Worm (Caenorhabditis elegans): ENCODE data around the gene C25E10.7.

DNA sequence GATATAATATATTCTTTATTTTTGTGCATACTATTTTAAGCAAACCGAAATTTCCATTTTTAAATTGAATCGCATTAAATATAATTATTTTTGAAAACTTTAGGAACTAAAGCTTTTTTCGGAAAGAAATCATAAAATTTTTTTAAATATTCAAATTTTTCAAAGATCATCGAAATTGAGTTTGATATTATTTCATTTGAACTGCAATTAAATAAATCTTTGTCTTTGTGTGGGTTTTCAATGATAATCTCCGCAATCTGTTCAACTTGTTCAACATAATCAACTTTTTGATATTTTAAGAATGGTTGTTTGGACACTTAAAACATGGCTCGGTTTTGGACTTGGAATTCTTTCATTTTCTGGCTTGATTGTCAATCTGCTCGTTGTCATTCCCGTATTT is 41.8 kb downstream of the C25E10.7 start, which contains the start of gene srx-2:
- TF ChIP-seq fos-1 (tag; optimal IDR thresholded peaks at IDR 0.05) (no peak), nhr-25 (tag; optimal IDR thresholded peaks at IDR 0.05; ENCODE audit: borderline replicate concordance, insufficient read depth) (no peak), nhr-76 (tag; optimal IDR thresholded peaks at IDR 0.05) (no peak)

All from whole organism, L4 larva.